Fruit fly (Drosophila melanogaster) whole organism, embryonic: ENCODE results near the gene CG43221.

Experiments used
- Blimp-1 ChIP-seq: fragments of 200-800 bp; sonication (Bioruptor generic); optimal IDR thresholded peaks from 3 replicates; lab custom pipeline; 2018; ENCODE audit warnings: missing biosample characterization, missing genetic modification characterization, mild to moderate bottlenecking, moderate library complexity, missing genetic modification reagents
- CG12299 ChIP-seq: fragments of 200-800 bp; sonication (Bioruptor generic); optimal IDR thresholded peaks from 2 replicates; lab custom pipeline; 2018; ENCODE audit warnings: missing biosample characterization, mild to moderate bottlenecking, missing genetic modification characterization
- CG13424 ChIP-seq: fragments of 200-800 bp; sonication (Bioruptor generic); optimal IDR thresholded peaks from 2 replicates; lab custom pipeline; 2019; ENCODE audit warnings: missing biosample characterization, mild to moderate bottlenecking, missing genetic modification characterization, moderate library complexity
- CG1647 ChIP-seq: fragments of 200-800 bp; sonication (Bioruptor generic); optimal IDR thresholded peaks from 3 replicates; lab custom pipeline; 2016; ENCODE audit warnings: missing biosample characterization, missing genetic modification characterization
- CG17328 ChIP-seq: fragments of 200-800 bp; sonication (Bioruptor generic); IDR thresholded peaks from 2 replicates; pipeline ENCODE4 v1.3.6; 2022; ENCODE audit warnings: missing biosample characterization, missing genetic modification characterization
- CG1832 ChIP-seq: fragments of 200-800 bp; sonication (Bioruptor generic); optimal IDR thresholded peaks from 2 replicates; lab custom pipeline; 2017; ENCODE audit warnings: missing biosample characterization, mild to moderate bottlenecking, missing genetic modification characterization, inconsistent platforms
- CG18476 ChIP-seq: fragments of 200-800 bp; sonication (Bioruptor generic); optimal IDR thresholded peaks from 2 replicates; lab custom pipeline; 2016; ENCODE audit warnings: missing biosample characterization, mild to moderate bottlenecking, missing genetic modification characterization
- CG2120 ChIP-seq: fragments of 200-800 bp; sonication (Bioruptor generic); optimal IDR thresholded peaks from 3 replicates; lab custom pipeline; 2016; ENCODE audit warnings: missing biosample characterization, missing genetic modification characterization
- CG32532 ChIP-seq: fragments of 200-800 bp; sonication (Bioruptor generic); IDR thresholded peaks from 2 replicates; pipeline ENCODE4 v1.3.6; 2022; ENCODE audit warnings: missing biosample characterization, missing genetic modification characterization
- CG33213 ChIP-seq: fragments of 200-800 bp; sonication (Bioruptor generic); optimal IDR thresholded peaks from 3 replicates; lab custom pipeline; 2016; ENCODE audit warnings: missing biosample characterization, missing genetic modification characterization
- CG3995 ChIP-seq: fragments of 200-800 bp; sonication (Bioruptor generic); optimal IDR thresholded peaks from 3 replicates; lab custom pipeline; 2016; ENCODE audit warnings: missing biosample characterization, missing genetic modification characterization
- CG4404 ChIP-seq: fragments of 200-800 bp; sonication (Bioruptor generic); IDR thresholded peaks from 2 replicates; pipeline ENCODE4 v1.3.6; 2022; ENCODE audit warnings: missing biosample characterization, missing genetic modification characterization
- CG4730 ChIP-seq: fragments of 200-800 bp; sonication (Bioruptor generic); IDR thresholded peaks from 2 replicates; pipeline ENCODE4 v1.3.6; 2022; ENCODE audit warnings: missing biosample characterization, missing genetic modification characterization
- CG6254 ChIP-seq: fragments of 200-800 bp; sonication (Bioruptor generic); optimal IDR thresholded peaks from 3 replicates; lab custom pipeline; 2017; ENCODE audit warnings: mild to moderate bottlenecking, missing biosample characterization, missing genetic modification reagents, missing genetic modification characterization
- CG6654 ChIP-seq: fragments of 200-800 bp; sonication (Bioruptor generic); optimal IDR thresholded peaks from 2 replicates; lab custom pipeline; 2017; ENCODE audit warnings: missing biosample characterization, mild to moderate bottlenecking, missing genetic modification characterization
- CrebB ChIP-seq: fragments of 200-800 bp; sonication (Bioruptor generic); optimal IDR thresholded peaks from 3 replicates; lab custom pipeline; 2018; ENCODE audit warnings: missing biosample characterization, mild to moderate bottlenecking, missing genetic modification characterization
- D ChIP-seq, 2 experiments: fragments of 200-800 bp in 1 of 2; fragments of >200 bp in 1 of 2; sonication (Bioruptor generic) in 1 of 2; optimal IDR thresholded peaks; 2 replicates in 1 of 2; 3 replicates in 1 of 2; lab custom pipeline; 2017; ENCODE audit warnings: mild to moderate bottlenecking in 1 of 2, missing biosample characterization in 1 of 2, missing genetic modification characterization in 1 of 2, missing genetic modification reagents in 1 of 2
- Dek ChIP-seq: fragments of 200-800 bp; sonication (Bioruptor generic); optimal IDR thresholded peaks from 3 replicates; lab custom pipeline; 2019; ENCODE audit warnings: missing biosample characterization, mild to moderate bottlenecking, missing genetic modification characterization, moderate library complexity
- E2f2 ChIP-seq: fragments of 200-800 bp; sonication (Bioruptor generic); IDR thresholded peaks from 2 replicates; pipeline ENCODE4 v1.3.6; 2022; ENCODE audit warnings: missing biosample characterization, missing genetic modification characterization
- GATAe ChIP-seq: fragments of 200-800 bp; sonication (Bioruptor generic); conservative IDR thresholded peaks from 2 replicates; pipeline ENCODE4 v1.3.6; 2022; ENCODE audit warnings: missing biosample characterization, missing genetic modification characterization
- HmgZ ChIP-seq: fragments of 200-800 bp; sonication (Bioruptor generic); optimal IDR thresholded peaks from 2 replicates; lab custom pipeline; 2018; ENCODE audit warnings: missing biosample characterization, mild to moderate bottlenecking, missing genetic modification characterization
- Mes4 ChIP-seq: fragments of 200-800 bp; sonication (Bioruptor generic); optimal IDR thresholded peaks from 2 replicates; lab custom pipeline; 2016; ENCODE audit warnings: missing biosample characterization, missing genetic modification characterization
- Mrtf ChIP-seq: fragments of 200-800 bp; sonication (Bioruptor generic); IDR thresholded peaks from 3 replicates; pipeline ENCODE4 v1.3.6; 2022; ENCODE audit warnings: missing biosample characterization, missing genetic modification characterization
- NC2β ChIP-seq: fragments of 200-800 bp; sonication (Bioruptor generic); optimal IDR thresholded peaks from 2 replicates; lab custom pipeline; 2016; ENCODE audit warnings: missing biosample characterization, missing genetic modification characterization
- NFAT ChIP-seq: fragments of 200-800 bp; sonication (Bioruptor generic); IDR thresholded peaks from 2 replicates; pipeline ENCODE4 v1.3.6; 2022; ENCODE audit warnings: missing biosample characterization, missing genetic modification characterization
- Opbp ChIP-seq: fragments of 200-800 bp; sonication (Bioruptor generic); IDR thresholded peaks from 3 replicates; pipeline ENCODE4 v1.3.6; 2022; ENCODE audit warnings: missing biosample characterization, missing genetic modification characterization; ENCODE audit not compliant: partially characterized antibody
- Pdp1 ChIP-seq, 2 experiments: fragments of 200-800 bp; sonication (Bioruptor generic); optimal IDR thresholded peaks; 3 replicates each; lab custom pipeline; 2016; ENCODE audit warnings: missing biosample characterization in 2 of 2, missing genetic modification characterization in 2 of 2, mild to moderate bottlenecking in 1 of 2, moderate library complexity in 1 of 2
- bbx ChIP-seq: fragments of 200-800 bp; sonication (Bioruptor generic); IDR thresholded peaks from 2 replicates; pipeline ENCODE4 v1.3.6; 2022; ENCODE audit warnings: missing biosample characterization, missing genetic modification characterization; ENCODE audit not compliant: partially characterized antibody
- cg ChIP-seq: fragments of 200-800 bp; sonication (Bioruptor generic); optimal IDR thresholded peaks from 3 replicates; lab custom pipeline; 2019; ENCODE audit warnings: missing biosample characterization, mild to moderate bottlenecking, missing genetic modification characterization, moderate library complexity
- ems ChIP-seq: fragments of 200-800 bp; sonication (Bioruptor generic); optimal IDR thresholded peaks from 3 replicates; lab custom pipeline; 2016; ENCODE audit warnings: missing biosample characterization, missing genetic modification characterization
- fru ChIP-seq: fragments of >200 bp; optimal IDR thresholded peaks from 2 replicates; lab custom pipeline; 2017
- ham ChIP-seq: fragments of 200-800 bp; sonication (Bioruptor generic); IDR thresholded peaks from 2 replicates; pipeline ENCODE4 v1.3.6; 2022; ENCODE audit warnings: missing biosample characterization, missing genetic modification characterization
- insv ChIP-seq, 2 experiments: fragments of 200-800 bp; sonication (Bioruptor generic); optimal IDR thresholded peaks; 3 replicates each; lab custom pipeline; 2016 to 2018; ENCODE audit warnings: missing biosample characterization in 2 of 2, missing genetic modification characterization in 2 of 2
- nerfin-1 ChIP-seq: fragments of 200-800 bp; sonication (Bioruptor generic); optimal IDR thresholded peaks from 3 replicates; lab custom pipeline; 2019; ENCODE audit warnings: missing biosample characterization, mild to moderate bottlenecking, missing genetic modification characterization, moderate library complexity
- otp ChIP-seq: fragments of 200-800 bp; sonication (Bioruptor generic); IDR thresholded peaks from 3 replicates; pipeline ENCODE4, ENCODE4 v1.3.6; 2022; ENCODE audit warnings: missing biosample characterization, missing genetic modification characterization
- tgo ChIP-seq: fragments of 200-800 bp; sonication (Bioruptor generic); IDR thresholded peaks from 3 replicates; pipeline ENCODE4 v1.3.6; 2022; ENCODE audit warnings: missing biosample characterization, missing genetic modification characterization
- tll ChIP-seq, 2 experiments: fragments of 200-800 bp in 1 of 2; fragments of >200 bp in 1 of 2; sonication (Bioruptor generic) in 1 of 2; optimal IDR thresholded peaks; 2 replicates each; lab custom pipeline; 2017 to 2019; ENCODE audit warnings: missing biosample characterization in 2 of 2, missing genetic modification characterization in 2 of 2, mild to moderate bottlenecking in 1 of 2, moderate library complexity in 1 of 2
- tup ChIP-seq: fragments of 200-800 bp; sonication (Bioruptor generic); optimal IDR thresholded peaks from 2 replicates; lab custom pipeline; 2016; ENCODE audit warnings: missing biosample characterization, mild to moderate bottlenecking, missing genetic modification characterization, moderate library complexity
- tx ChIP-seq: fragments of 200-800 bp; sonication (Bioruptor generic); optimal IDR thresholded peaks from 2 replicates; lab custom pipeline; 2016; ENCODE audit warnings: missing biosample characterization, missing genetic modification characterization
- vnd ChIP-seq: fragments of 200-800 bp; sonication (Bioruptor generic); IDR thresholded peaks from 3 replicates; pipeline ENCODE4 v1.3.6; 2022; ENCODE audit warnings: missing biosample characterization, missing genetic modification characterization; ENCODE audit not compliant: partially characterized antibody

CG43221 gene

dm6 chr2L:17514090-17514715 is 28.6 kb downstream of the CG43221 start (continued):
- TF ChIP-seq fru (lab: Kevin White, UChicago) (no peak), CG1832 (GFP tag; lab: Kevin White, UChicago) (no peak), Mrtf (GFP tag; lab: Robert Waterston, UW) (peak; percentile 76; the same call in 2 of the 3 replicates), CG1647 (GFP tag; lab: Kevin White, UChicago) (peak; percentile 58), bbx (GFP tag; lab: Robert Waterston, UW) (no peak), CG12299 (peak; percentile 85), CG6654 (GFP tag; lab: Kevin White, UChicago) (peak; percentile 63), CG3995 (no peak), CG6254 (GFP tag; lab: Kevin White, UChicago) (peak; percentile 84), E2f2 (peak; percentile 61; the same call in 1 of the 2 replicates), Mes4 (GFP tag; lab: Kevin White, UChicago) (peak; percentile 79), CG33213 (peak; percentile 61), D (optimal IDR thresholded peaks at IDR 0.05; lab: Kevin White, UChicago) (no peak), D (GFP tag; optimal IDR thresholded peaks at IDR 0.05; lab: Kevin White, UChicago) (peak; percentile 92), cg (no peak), nerfin-1 (peak; percentile 87), tgo (GFP tag; lab: Robert Waterston, UW) (peak; percentile 86), CG13424 (peak; percentile 94), CG4730 (GFP tag; lab: Robert Waterston, UW) (peak; percentile 85), CG2120 (GFP tag; lab: Kevin White, UChicago) (no peak), NC2β (peak; percentile 86), otp (GFP tag; lab: Robert Waterston, UW) (peak; percentile 77), tup (GFP tag; lab: Kevin White, UChicago) (peak; percentile 67), CrebB (peak; percentile 86), Blimp-1 (peak; percentile 90), tx (GFP tag; lab: Kevin White, UChicago) (peak; percentile 32), ham (GFP tag; lab: Robert Waterston, UW) (no peak), tll (GFP tag; optimal IDR thresholded peaks at IDR 0.05; lab: Kevin White, UChicago) (peak in 1 of 2 experiments; percentile 45), Pdp1 (GFP tag; optimal IDR thresholded peaks at IDR 0.05; lab: Kevin White, UChicago) (peak in 1 of 2 experiments; percentile 70), Opbp (GFP tag; lab: Robert Waterston, UW) (no peak), CG4404 (GFP tag; lab: Robert Waterston, UW) (peak; percentile 86), NFAT (GFP tag; lab: Robert Waterston, UW) (peak; percentile 49), HmgZ (tag; lab: Kevin White, UChicago) (peak; percentile 79), insv (GFP tag; optimal IDR thresholded peaks at IDR 0.05; lab: Kevin White, UChicago) (peak in 1 of 2 experiments; percentile 48), vnd (GFP tag; lab: Robert Waterston, UW) (no peak), GATAe (GFP tag; lab: Robert Waterston, UW) (peak; percentile 39; the same call in 1 of the 2 replicates), Dek (peak; percentile 83), CG17328 (GFP tag; lab: Robert Waterston, UW) (peak; percentile 85), ems (GFP tag; lab: Kevin White, UChicago) (peak; percentile 80), CG18476 (GFP tag; lab: Kevin White, UChicago) (peak; percentile 82), CG32532 (GFP tag; lab: Robert Waterston, UW) (peak; percentile 79)
